Worm (Caenorhabditis elegans) whole organism, L4/young adult: ENCODE measurements around the gene col-17.
"Not testable (repeated sequence)": the region's sequence is repeated elsewhere in the genome, so short reads cannot be mapped to it uniquely, and the experiment has no call there.

Experiments used
- W03F9.2 ChIP-seq: fragments of 150-350 bp; optimal IDR thresholded peaks from 2 replicates; lab custom pipeline; 2014; ENCODE audit warnings: missing biosample characterization, missing genetic modification characterization
- dao-5 ChIP-seq: sonication (generic microtip); optimal IDR thresholded peaks from 2 replicates; lab custom pipeline; 2016; ENCODE audit warnings: missing genotype, missing genetic modification characterization, moderate library complexity, missing compliant biosample characterization
- him-1 ChIP-seq: sonication (generic microtip); optimal IDR thresholded peaks from 2 replicates; lab custom pipeline; 2016; ENCODE audit warnings: missing genotype, missing genetic modification reagents, missing genetic modification characterization, missing compliant biosample characterization

col-17 gene

DNA sequence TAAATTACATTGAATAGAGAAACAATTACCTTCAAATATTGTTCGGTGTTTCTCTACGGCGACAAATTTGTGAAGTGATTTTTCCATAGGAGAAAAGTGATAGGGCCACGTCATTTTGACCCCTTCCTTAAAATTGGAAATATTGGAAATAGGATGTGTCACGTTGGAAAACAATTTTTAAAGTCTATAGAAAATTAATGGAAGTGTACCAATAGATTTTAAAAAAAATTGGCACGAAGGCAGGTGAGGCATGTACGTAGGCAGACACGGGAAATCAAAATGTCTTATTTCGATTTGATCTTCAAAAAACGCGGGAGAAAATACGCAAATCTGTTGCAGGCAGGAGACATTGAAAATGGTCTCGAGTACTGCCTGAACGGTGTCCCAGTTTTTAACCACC, 29.7 kb downstream of the col-17 start, which contains the start of gene C33F10.12:
TSS of gene C33F10.12 (minus strand) at position 101 of the 400 bp plus-strand sequence.
- TF ChIP-seq W03F9.2 (tag; lab: Kevin White, UChicago) (no peak), him-1 (tag; lab: Kevin White, UChicago) (no peak), dao-5 (tag; lab: Kevin White, UChicago) (no peak)

DNA sequence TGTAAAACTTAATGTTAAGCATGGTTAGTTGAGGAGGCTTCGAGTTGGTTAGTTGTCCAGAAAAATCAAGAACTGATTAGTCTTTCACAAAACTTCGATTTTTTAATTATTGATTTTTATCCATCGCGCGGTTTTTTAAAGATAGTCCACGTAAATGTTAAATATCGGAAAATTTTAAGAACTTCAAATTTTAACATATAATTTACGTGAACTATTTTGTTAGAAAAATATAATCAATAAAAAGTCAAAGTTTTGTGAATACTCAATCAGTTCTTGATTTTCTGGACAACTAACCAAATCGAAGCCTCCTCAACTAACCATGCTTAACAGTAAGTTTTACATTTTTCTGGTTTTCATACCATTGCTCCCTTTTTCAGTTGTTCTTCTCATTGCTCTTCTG, 32.6 kb downstream of the col-17 start, which contains the start of the genes C33F10.11 and C33F10.1:
TSS of gene C33F10.11 (minus strand) at position 101 of the 400 bp plus-strand sequence.
TSS of gene C33F10.1 (plus strand) at position 263 of the 400 bp plus-strand sequence.
- TF ChIP-seq W03F9.2 (tag; lab: Kevin White, UChicago), result no peak
- no peak for TF ChIP-seq him-1 (tag; lab: Kevin White, UChicago)
- no peak for TF ChIP-seq dao-5 (tag; lab: Kevin White, UChicago)

DNA sequence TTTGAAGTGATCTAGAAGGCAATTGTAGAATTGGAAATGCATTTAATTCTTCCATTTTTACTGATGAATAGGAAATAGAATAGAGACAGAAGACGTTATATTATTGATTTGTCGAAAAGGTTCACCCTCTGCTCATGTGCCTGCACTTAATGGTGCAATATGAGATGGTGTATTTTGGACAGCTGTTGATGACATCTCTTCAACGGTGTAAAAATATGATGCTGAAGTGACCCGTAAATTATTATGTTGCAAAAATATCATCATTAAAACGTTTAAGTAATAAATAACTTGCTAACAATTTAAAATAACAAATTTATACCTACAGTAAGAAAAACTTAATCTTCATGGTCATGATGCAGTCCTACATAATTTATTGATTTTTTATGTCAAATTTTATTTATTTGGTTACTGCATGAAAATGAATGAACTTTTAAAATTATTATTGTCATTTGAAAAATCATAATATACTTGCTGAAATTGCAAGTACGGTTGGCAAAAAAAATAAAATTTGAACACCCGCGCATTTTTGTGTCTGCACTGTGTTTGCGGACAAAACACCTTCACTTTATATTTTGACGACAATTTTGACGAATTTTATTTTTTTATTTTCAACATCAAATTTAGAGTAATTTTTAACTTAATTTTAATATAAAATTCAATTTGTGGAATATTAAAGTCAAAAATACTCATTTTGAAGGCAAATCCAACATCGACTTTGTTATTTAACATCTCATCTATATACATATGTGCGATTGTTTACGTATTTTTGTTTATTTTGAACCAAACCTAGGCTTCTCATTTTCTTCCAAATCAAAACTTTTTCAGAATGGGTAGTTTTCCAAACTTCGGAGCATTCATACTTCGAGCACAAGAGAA, 39.4 kb downstream of the col-17 start, which contains the start of the genes fbxb-88 and tbck-1:
TSS of gene fbxb-88 (minus strand) at position 151 of the 876 bp plus-strand sequence.
TSS of gene tbck-1 (plus strand) at position 826 of the 876 bp plus-strand sequence.
- no peak for TF ChIP-seq dao-5 (tag; lab: Kevin White, UChicago)
- peak; percentile 35 for TF ChIP-seq W03F9.2 (tag; lab: Kevin White, UChicago)

DNA sequence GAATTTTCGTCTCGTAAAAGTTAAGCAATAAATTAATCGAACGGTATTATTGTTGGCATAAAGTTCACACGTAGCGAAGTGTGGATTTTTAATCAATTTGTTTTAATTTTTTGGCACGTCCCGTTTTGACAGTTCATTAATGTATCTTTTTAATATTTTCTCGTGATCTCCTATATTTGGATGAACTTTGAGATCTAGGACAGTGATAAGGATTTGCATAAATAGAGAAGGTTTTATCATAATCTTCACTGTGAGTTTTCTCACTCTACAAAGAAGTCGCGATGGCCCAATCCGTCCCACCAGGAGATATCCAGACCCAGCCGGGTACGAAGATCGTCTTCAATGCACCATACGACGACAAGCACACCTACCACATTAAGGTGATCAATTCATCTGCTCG, 42.2 kb downstream of the col-17 start, which contains the start of the genes C33F10.8 and msp-40:
TSS of gene C33F10.8 (minus strand) at position 101 of the 400 bp plus-strand sequence.
TSS of gene msp-40 (plus strand) at position 282 of the 400 bp plus-strand sequence.
- not testable (repeated sequence) for TF ChIP-seq him-1, W03F9.2, dao-5 (tag; lab: Kevin White, UChicago)

DNA sequence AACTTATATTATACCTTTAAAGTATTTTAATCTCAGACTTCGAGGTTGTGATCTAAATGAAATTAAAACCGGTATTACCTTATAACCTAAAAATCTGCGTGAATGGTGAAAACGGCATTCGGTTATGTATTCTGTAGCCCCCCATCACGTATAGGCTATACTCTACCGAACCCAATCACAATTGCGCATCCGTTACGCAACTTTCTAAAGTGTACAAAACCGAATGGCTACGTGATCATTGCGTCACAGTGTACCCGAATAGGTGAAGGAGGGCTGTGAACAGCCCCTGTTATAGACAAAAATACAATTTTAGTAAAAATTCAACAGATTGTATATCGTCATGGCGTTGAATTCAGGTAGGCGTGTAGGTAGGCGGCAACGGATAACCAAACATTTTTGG, 44.8 kb downstream of the col-17 start:
- no peak for TF ChIP-seq dao-5 (tag; lab: Kevin White, UChicago)
- TF ChIP-seq W03F9.2 (tag; lab: Kevin White, UChicago), result no peak
- no peak for TF ChIP-seq him-1 (tag; lab: Kevin White, UChicago)

DNA sequence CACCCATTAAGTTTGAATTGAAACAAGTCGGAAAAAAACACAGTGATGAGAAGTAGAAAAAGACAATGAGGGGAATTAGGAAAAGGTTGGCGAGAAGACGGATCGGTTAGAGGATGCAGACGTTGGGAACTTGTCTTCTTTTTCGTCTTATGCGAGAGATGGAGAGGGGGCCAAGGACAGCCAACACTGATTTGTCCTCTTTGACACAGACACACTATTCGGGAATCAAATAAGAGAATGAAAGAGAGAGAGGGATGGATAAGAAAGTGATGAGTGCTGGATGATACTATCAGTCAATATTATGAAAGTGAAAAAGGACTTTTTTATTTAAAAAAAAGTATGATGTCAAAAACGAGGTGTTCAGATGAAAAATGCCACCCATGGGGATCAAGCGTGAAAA, 45.6 kb downstream of the col-17 start, which contains the start of gene lact-5:
TSS of gene lact-5 (minus strand) at position 1 of the 400 bp plus-strand sequence.
- no peak for TF ChIP-seq him-1 (tag; lab: Kevin White, UChicago)
- TF ChIP-seq dao-5 (tag; lab: Kevin White, UChicago), result no peak
- TF ChIP-seq W03F9.2 (tag; lab: Kevin White, UChicago), result no peak

DNA sequence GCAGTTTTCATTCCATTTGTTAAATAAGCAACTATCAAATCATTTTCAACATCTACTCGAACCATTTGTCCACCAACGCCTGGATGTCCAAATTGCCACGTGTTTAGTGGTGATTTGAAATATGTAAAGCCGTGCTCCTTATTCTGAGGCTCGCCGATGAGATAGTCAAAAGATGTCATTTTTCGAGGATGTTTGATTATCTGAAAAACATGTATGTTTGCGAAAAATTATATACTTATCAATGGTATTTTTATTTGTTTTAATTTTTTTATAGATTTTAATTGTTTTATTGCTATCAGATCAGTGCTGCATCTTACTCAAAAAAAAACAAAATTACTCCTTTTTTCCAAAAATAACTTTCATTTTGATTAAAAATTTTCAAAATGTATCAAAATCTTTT, 48.6 kb downstream of the col-17 start:
- TF ChIP-seq him-1 (tag; lab: Kevin White, UChicago) (no peak), dao-5 (tag; lab: Kevin White, UChicago) (no peak), W03F9.2 (tag; lab: Kevin White, UChicago) (no peak)
